Fruit fly (Drosophila melanogaster): ENCODE data around the gene CG14626.
A peak's percentile ranks its signal among the peaks of the same experiment; 100 is the strongest.

CG14626 gene

dm6 chrX:1234817-1235617 lies 50.4 kb downstream of the CG14626 start (continued):
- TF ChIP-seq wor (GFP tag; IDR thresholded peaks at IDR 0.05) = peak; percentile 54; the same call in 1 of the 2 replicates
- TF ChIP-seq rib (GFP tag; IDR thresholded peaks at IDR 0.05) = no peak
- peak; percentile 81 for TF ChIP-seq CG15269 (tag; optimal IDR thresholded peaks at IDR 0.05)
- peak; percentile 92 for TF ChIP-seq CG1603 (tag; optimal IDR thresholded peaks at IDR 0.05)
- TF ChIP-seq bcd (GFP tag; optimal IDR thresholded peaks at IDR 0.05) = peak; percentile 82
- TF ChIP-seq CG12391 (tag; optimal IDR thresholded peaks at IDR 0.05) = peak; percentile 86
- TF ChIP-seq repo (GFP tag; optimal IDR thresholded peaks at IDR 0.05) = no peak
- no peak for TF ChIP-seq CG9797 (GFP tag; optimal IDR thresholded peaks at IDR 0.05)
- TF ChIP-seq aop (GFP tag; IDR thresholded peaks at IDR 0.05) = peak; percentile 72; the same call in 1 of the 2 replicates
- no peak; the same call in 2 of the 3 replicates for TF ChIP-seq CG16813 (GFP tag; IDR thresholded peaks at IDR 0.05; ENCODE audit: partially characterized antibody)
- TF ChIP-seq CG43689 (GFP tag; IDR thresholded peaks at IDR 0.05) = peak; percentile 52; the same call in 1 of the 2 replicates
- TF ChIP-seq otp (GFP tag; IDR thresholded peaks at IDR 0.05) = peak; percentile 77
- TF ChIP-seq CG12659 (GFP tag; optimal IDR thresholded peaks at IDR 0.05) = peak; percentile 72
- peak; percentile 68 for TF ChIP-seq CG7786 (GFP tag; optimal IDR thresholded peaks at IDR 0.05)
- TF ChIP-seq YL-1 (GFP tag; optimal IDR thresholded peaks at IDR 0.05) = no peak
- peak; percentile 92 to 97 for TF ChIP-seq Trl (optimal IDR thresholded peaks at IDR 0.05)
- peak; percentile 42 for TF ChIP-seq Trl (GFP tag; optimal IDR thresholded peaks at IDR 0.05)
- peak; percentile 68 for TF ChIP-seq fd64A (GFP tag; optimal IDR thresholded peaks at IDR 0.05)
- TF ChIP-seq CG14667 (GFP tag; IDR thresholded peaks at IDR 0.05) = peak; percentile 73
- peak in 1 of 2 experiments; percentile 24 for TF ChIP-seq Hr78 (GFP tag; optimal IDR thresholded peaks at IDR 0.05)
- TF ChIP-seq pros (GFP tag; optimal IDR thresholded peaks at IDR 0.05) = no peak
- TF ChIP-seq Doc3 (GFP tag; IDR thresholded peaks at IDR 0.05; ENCODE audit: partially characterized antibody) = no peak
- TF ChIP-seq Bgb (GFP tag; IDR thresholded peaks at IDR 0.05; ENCODE audit: partially characterized antibody) = no peak
- TF ChIP-seq bab2 (GFP tag; optimal IDR thresholded peaks at IDR 0.05) = peak; percentile 74
- TF ChIP-seq CG33213 (GFP tag; optimal IDR thresholded peaks at IDR 0.05) = peak; percentile 66
- peak; percentile 51 for TF ChIP-seq CG15011 (GFP tag; optimal IDR thresholded peaks at IDR 0.05)
- TF ChIP-seq Scr (GFP tag; IDR thresholded peaks at IDR 0.05; ENCODE audit: partially characterized antibody) = peak; percentile 22
- peak; percentile 78; the same call in 1 of the 2 replicates for TF ChIP-seq CG1024 (GFP tag; IDR thresholded peaks at IDR 0.05)
- TF ChIP-seq CG14965 (GFP tag; optimal IDR thresholded peaks at IDR 0.05; ENCODE audit: borderline replicate concordance) = peak; percentile 4
- TF ChIP-seq Jarid2 (GFP tag; optimal IDR thresholded peaks at IDR 0.05) = peak; percentile 46
- no peak for TF ChIP-seq Hmx (GFP tag; optimal IDR thresholded peaks at IDR 0.05)
- peak; percentile 83 for TF ChIP-seq CG13424 (tag; optimal IDR thresholded peaks at IDR 0.05)
- TF ChIP-seq gcm2 (GFP tag; optimal IDR thresholded peaks at IDR 0.05) = no peak
- TF ChIP-seq yki (optimal IDR thresholded peaks at IDR 0.05) = peak; percentile 90
- TF ChIP-seq CG31224 (GFP tag; IDR thresholded peaks at IDR 0.05) = peak; percentile 56; the same call in 1 of the 2 replicates
- peak; percentile 61 for TF ChIP-seq pnt (GFP tag; optimal IDR thresholded peaks at IDR 0.05)
- TF ChIP-seq CG13894 (tag; optimal IDR thresholded peaks at IDR 0.05) = peak; percentile 55
- peak; percentile 70 for TF ChIP-seq ems (GFP tag; optimal IDR thresholded peaks at IDR 0.05)
- peak; percentile 70 for TF ChIP-seq CG4854 (GFP tag; optimal IDR thresholded peaks at IDR 0.05)
- TF ChIP-seq ap (GFP tag; IDR thresholded peaks at IDR 0.05) = peak; percentile 58
- TF ChIP-seq CG17612 (GFP tag; IDR thresholded peaks at IDR 0.05) = peak; percentile 55; the same call in 1 of the 2 replicates
- TF ChIP-seq CG8478 (optimal IDR thresholded peaks at IDR 0.05) = no peak
- TF ChIP-seq CG13775 (GFP tag; optimal IDR thresholded peaks at IDR 0.05) = peak; percentile 78
- TF ChIP-seq CG7928 (GFP tag; optimal IDR thresholded peaks at IDR 0.05) = no peak
- TF ChIP-seq CG14710 (tag; optimal IDR thresholded peaks at IDR 0.05) = peak; percentile 81
- peak; percentile 19 for TF ChIP-seq CG5245 (GFP tag; optimal IDR thresholded peaks at IDR 0.05)
- TF ChIP-seq oc (tag; optimal IDR thresholded peaks at IDR 0.05) = peak; percentile 71
- TF ChIP-seq Dip2 (GFP tag; IDR thresholded peaks at IDR 0.05) = no peak
- TF ChIP-seq CG18599 (GFP tag; optimal IDR thresholded peaks at IDR 0.05) = peak; percentile 85

All from whole organism, embryonic.